Worm (Caenorhabditis elegans) whole organism, L3 larva: ENCODE results near the gene F37C12.21.

Source experiments
- aly-2 ChIP-seq: fragments of 150-350 bp; optimal IDR thresholded peaks from 2 replicates; lab custom pipeline; 2014; ENCODE audit warnings: missing biosample characterization, missing genetic modification characterization
- ceh-16 ChIP-seq: sonication (generic microtip); optimal IDR thresholded peaks from 2 replicates; lab custom pipeline; 2017; ENCODE audit warnings: missing biosample characterization, missing genetic modification characterization
- ceh-28 ChIP-seq: fragments of 150-350 bp; optimal IDR thresholded peaks from 2 replicates; lab custom pipeline; 2014; ENCODE audit warnings: missing biosample characterization, missing genetic modification reagents, missing genetic modification characterization
- ceh-9 ChIP-seq: sonication (generic microtip); optimal IDR thresholded peaks from 2 replicates; lab custom pipeline; 2018; ENCODE audit warnings: missing biosample characterization, missing genetic modification characterization
- daf-12 ChIP-seq: fragments of 150-350 bp; optimal IDR thresholded peaks from 2 replicates; lab custom pipeline; 2014; ENCODE audit warnings: missing biosample characterization, missing genetic modification reagents, missing genetic modification characterization
- egl-27 ChIP-seq: sonication (generic microtip); optimal IDR thresholded peaks from 4 replicates; lab custom pipeline; 2017; ENCODE audit warnings: missing biosample characterization, missing genetic modification reagents, missing genetic modification characterization
- egl-5 ChIP-seq: fragments of 150-350 bp; optimal IDR thresholded peaks from 2 replicates; lab custom pipeline; 2017; ENCODE audit warnings: missing biosample characterization, missing genetic modification reagents, missing genetic modification characterization, inconsistent platforms
- elt-1 ChIP-seq: fragments of 150-350 bp; optimal IDR thresholded peaks from 2 replicates; lab custom pipeline; 2014; ENCODE audit warnings: missing biosample characterization, missing genetic modification characterization
- elt-2 ChIP-seq: sonication (generic microtip); optimal IDR thresholded peaks from 2 replicates; lab custom pipeline; 2016; ENCODE audit warnings: missing genetic modification reagents, mild to moderate bottlenecking, missing genetic modification characterization, missing compliant biosample characterization
- elt-3 ChIP-seq, 3 experiments: fragments of 150-350 bp in 1 of 3; sonication (generic microtip) in 2 of 3; optimal IDR thresholded peaks; 2 replicates in 2 of 3; 4 replicates in 1 of 3; lab custom pipeline; 2014 to 2017; ENCODE audit warnings: missing biosample characterization in 3 of 3, missing genetic modification characterization in 3 of 3
- eor-1 ChIP-seq, 2 experiments: fragments of 150-350 bp; optimal IDR thresholded peaks; 2 replicates each; lab custom pipeline; 2014 to 2018; ENCODE audit warnings: missing biosample characterization in 2 of 2, missing genetic modification characterization in 2 of 2
- fkh-10 ChIP-seq: sonication (generic microtip); optimal IDR thresholded peaks from 2 replicates; lab custom pipeline; 2017; ENCODE audit warnings: missing biosample characterization, missing genetic modification reagents, missing genetic modification characterization
- fkh-2 ChIP-seq: fragments of 150-350 bp; optimal IDR thresholded peaks from 2 replicates; lab custom pipeline; 2014; ENCODE audit warnings: missing biosample characterization, missing genetic modification reagents, missing genetic modification characterization
- fos-1 ChIP-seq: fragments of 150-350 bp; optimal IDR thresholded peaks from 2 replicates; lab custom pipeline; 2014; ENCODE audit warnings: missing biosample characterization, missing genetic modification characterization
- hmg-11 ChIP-seq: sonication (generic microtip); optimal IDR thresholded peaks from 2 replicates; lab custom pipeline; 2016; ENCODE audit warnings: missing genetic modification characterization, missing compliant biosample characterization
- jun-1 ChIP-seq: fragments of 150-350 bp; optimal IDR thresholded peaks from 2 replicates; lab custom pipeline; 2014; ENCODE audit warnings: missing biosample characterization, missing genetic modification reagents, missing genetic modification characterization
- lin-15B ChIP-seq: fragments of 150-350 bp; optimal IDR thresholded peaks from 2 replicates; lab custom pipeline; 2014; ENCODE audit warnings: missing biosample characterization, missing genetic modification characterization
- lin-39 ChIP-seq: fragments of 150-350 bp; optimal IDR thresholded peaks from 2 replicates; lab custom pipeline; 2018; ENCODE audit warnings: missing biosample characterization, missing genetic modification reagents, missing genetic modification characterization
- lsy-12 ChIP-seq: sonication (generic microtip); optimal IDR thresholded peaks from 2 replicates; lab custom pipeline; 2016; ENCODE audit warnings: mild to moderate bottlenecking, missing genetic modification characterization, missing compliant biosample characterization
- mdl-1 ChIP-seq: fragments of 150-350 bp; optimal IDR thresholded peaks from 2 replicates; lab custom pipeline; 2014; ENCODE audit warnings: missing biosample characterization, missing genetic modification characterization
- mml-1 ChIP-seq: fragments of 150-350 bp; sonication (generic microtip); optimal IDR thresholded peaks from 3 replicates; lab custom pipeline; 2014; ENCODE audit warnings: missing biosample characterization, missing genetic modification characterization
- nfya-1 ChIP-seq: sonication (generic microtip); optimal IDR thresholded peaks from 2 replicates; lab custom pipeline; 2017; ENCODE audit warnings: missing genetic modification characterization, mild to moderate bottlenecking, missing compliant biosample characterization, antibody characterized with exemption, moderate library complexity; ENCODE audit not compliant: insufficient read depth
- nhr-11 ChIP-seq: fragments of 150-350 bp; optimal IDR thresholded peaks from 2 replicates; lab custom pipeline; 2014; ENCODE audit warnings: missing biosample characterization, missing genetic modification characterization
- nhr-12 ChIP-seq: fragments of 150-350 bp; optimal IDR thresholded peaks from 2 replicates; lab custom pipeline; 2014; ENCODE audit warnings: missing biosample characterization, missing genetic modification characterization
- nhr-23 ChIP-seq: fragments of 150-350 bp; optimal IDR thresholded peaks from 2 replicates; lab custom pipeline; 2014; ENCODE audit warnings: missing biosample characterization, missing genetic modification reagents, missing genetic modification characterization
- nhr-237 ChIP-seq: fragments of 150-350 bp; optimal IDR thresholded peaks from 2 replicates; lab custom pipeline; 2014; ENCODE audit warnings: missing biosample characterization, missing genetic modification characterization
- nhr-25 ChIP-seq: sonication (generic microtip); optimal IDR thresholded peaks from 2 replicates; lab custom pipeline; 2017; ENCODE audit warnings: missing biosample characterization, missing genetic modification characterization
- nhr-28 ChIP-seq: fragments of 150-350 bp; optimal IDR thresholded peaks from 2 replicates; lab custom pipeline; 2014; ENCODE audit warnings: missing biosample characterization, missing genetic modification characterization
- nhr-43 ChIP-seq: sonication (generic microtip); optimal IDR thresholded peaks from 2 replicates; lab custom pipeline; 2016; ENCODE audit warnings: mild to moderate bottlenecking, missing genetic modification characterization, missing compliant biosample characterization; ENCODE audit not compliant: poor library complexity, severe bottlenecking
- nhr-67 ChIP-seq: fragments of 150-350 bp; optimal IDR thresholded peaks from 2 replicates; lab custom pipeline; 2014; ENCODE audit warnings: missing biosample characterization, missing genetic modification characterization
- nhr-76 ChIP-seq: fragments of 150-350 bp; sonication (generic microtip); optimal IDR thresholded peaks from 5 replicates; lab custom pipeline; 2014; ENCODE audit warnings: missing biosample characterization, missing genetic modification characterization
- nhr-77 ChIP-seq: fragments of 150-350 bp; optimal IDR thresholded peaks from 2 replicates; lab custom pipeline; 2014; ENCODE audit warnings: missing biosample characterization, missing genetic modification characterization
- pha-4 ChIP-seq: fragments of 150-350 bp; optimal IDR thresholded peaks from 2 replicates; lab custom pipeline; 2014; ENCODE audit warnings: missing biosample characterization, missing genetic modification reagents, missing genetic modification characterization
- skn-1 ChIP-seq: fragments of 150-350 bp; optimal IDR thresholded peaks from 2 replicates; lab custom pipeline; 2014; ENCODE audit warnings: missing biosample characterization, missing genetic modification characterization
- snpc-4 ChIP-seq: fragments of 150-350 bp; optimal IDR thresholded peaks from 2 replicates; lab custom pipeline; 2014; ENCODE audit warnings: missing biosample characterization, missing genetic modification characterization
- tbx-2 ChIP-seq: sonication (generic microtip); optimal IDR thresholded peaks from 2 replicates; lab custom pipeline; 2016; ENCODE audit warnings: mild to moderate bottlenecking, missing genetic modification characterization, missing compliant biosample characterization
- unc-39 ChIP-seq: sonication (generic microtip); optimal IDR thresholded peaks from 4 replicates; lab custom pipeline; 2017; ENCODE audit warnings: missing biosample characterization, missing genetic modification characterization
- unc-62 ChIP-seq: fragments of 150-350 bp; sonication (generic microtip); optimal IDR thresholded peaks from 4 replicates; lab custom pipeline; 2014; ENCODE audit warnings: missing biosample characterization, missing genetic modification reagents, missing genetic modification characterization
- zag-1 ChIP-seq: fragments of 150-350 bp; optimal IDR thresholded peaks from 2 replicates; lab custom pipeline; 2014; ENCODE audit warnings: missing biosample characterization, missing genetic modification characterization
- ztf-11 ChIP-seq: fragments of 150-350 bp; optimal IDR thresholded peaks from 2 replicates; lab custom pipeline; 2014; ENCODE audit warnings: missing biosample characterization, missing genetic modification characterization

The F37C12.21 gene

DNA sequence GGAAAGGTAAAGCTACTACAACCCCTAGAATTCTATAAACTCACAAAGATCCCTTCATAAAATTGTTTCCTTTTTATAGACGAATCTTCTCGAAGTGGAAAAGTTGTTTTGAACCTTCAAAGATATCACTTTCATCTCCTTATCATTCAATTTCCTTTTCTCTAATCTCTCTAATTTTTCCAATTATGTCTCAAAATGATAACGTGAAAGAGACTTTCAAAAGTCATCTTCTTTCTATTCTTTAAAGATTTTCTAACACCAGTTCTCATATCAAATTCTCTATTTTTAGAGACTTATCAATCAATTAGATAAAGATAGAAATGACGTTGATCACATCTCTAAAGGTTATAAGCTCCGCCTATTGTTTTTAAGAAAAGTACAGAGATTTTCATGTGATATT is 11.3 kb downstream of the F37C12.21 start:
- peak; percentile 47 for TF ChIP-seq nhr-23 (tag; lab: Kevin White, UChicago)
- TF ChIP-seq egl-27 (tag; lab: Kevin White, UChicago): no peak
- TF ChIP-seq nhr-12 (tag; lab: Kevin White, UChicago): no peak
- TF ChIP-seq skn-1 (tag; lab: Kevin White, UChicago): no peak
- no peak for TF ChIP-seq elt-1 (tag; lab: Kevin White, UChicago)
- TF ChIP-seq nhr-25 (tag; lab: Kevin White, UChicago): peak; percentile 5
- no peak for TF ChIP-seq nhr-76 (tag; lab: Kevin White, UChicago)
- TF ChIP-seq fkh-2 (tag; lab: Kevin White, UChicago): no peak
- no peak for TF ChIP-seq elt-2 (tag; lab: Kevin White, UChicago)
- no peak for TF ChIP-seq tbx-2
- no peak for TF ChIP-seq daf-12 (tag; lab: Kevin White, UChicago)
- no peak for TF ChIP-seq pha-4 (tag; lab: Kevin White, UChicago)
- TF ChIP-seq nhr-28 (tag; lab: Kevin White, UChicago): no peak
- no peak for TF ChIP-seq ceh-9 (tag; lab: Kevin White, UChicago)
- TF ChIP-seq nfya-1 (tag; lab: Kevin White, UChicago): no peak
- TF ChIP-seq jun-1: no peak
- TF ChIP-seq fos-1 (tag; lab: Kevin White, UChicago): no peak
- TF ChIP-seq nhr-43 (tag; lab: Kevin White, UChicago): peak; percentile 32
- TF ChIP-seq, all 47 proteins: peak for 3

DNA sequence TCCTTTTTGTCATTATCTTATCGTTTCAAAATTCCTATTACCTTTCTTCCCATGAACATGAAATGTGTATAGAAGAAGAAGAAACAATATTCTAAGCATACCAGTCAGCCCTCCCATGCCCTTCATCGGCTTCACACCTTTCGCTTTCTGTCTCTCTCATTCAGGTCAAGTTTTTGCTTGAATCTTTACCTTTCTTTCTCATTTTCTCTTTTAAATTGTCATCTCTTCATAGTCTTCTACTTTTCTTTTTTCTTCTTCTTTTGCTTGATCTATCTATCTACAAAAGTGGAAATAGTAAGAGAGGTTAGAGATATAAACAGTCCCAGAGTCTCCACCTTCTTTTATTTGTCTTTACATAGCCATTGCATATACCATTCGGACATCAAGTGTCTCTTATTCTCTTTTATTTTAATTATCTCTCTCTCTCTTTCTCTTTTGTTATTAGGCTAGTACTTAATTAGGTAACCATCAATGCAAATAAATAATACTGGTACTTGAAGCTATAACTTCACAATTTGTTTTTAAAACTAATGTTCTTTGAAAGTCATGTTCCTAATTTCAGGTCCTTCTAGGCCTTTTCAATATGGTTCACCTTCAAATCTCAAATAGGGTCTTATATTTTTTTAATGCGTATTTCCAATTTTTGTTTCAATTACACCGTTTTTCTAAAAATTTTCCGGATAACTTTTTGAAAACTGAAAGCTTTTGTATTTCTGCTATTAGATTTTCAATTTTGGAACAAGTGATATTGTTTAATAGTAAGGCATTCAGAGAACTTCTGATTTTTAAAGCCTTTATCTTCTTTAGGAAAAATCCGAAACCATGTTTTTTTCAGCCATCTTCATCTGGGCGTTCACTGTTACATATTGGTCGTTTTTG is 13.5 kb downstream of the F37C12.21 start, which contains the start of gene dpy-31:
Gene dpy-31, plus strand, starts transcription at position 829 of the 879 bp plus-strand sequence.
- TF ChIP-seq nhr-43 (tag; lab: Kevin White, UChicago): peak; percentile 62
- peak; percentile 80 for TF ChIP-seq nhr-25 (tag; lab: Kevin White, UChicago)
- peak in 1 of 3 experiments; percentile 47 for TF ChIP-seq elt-3 (tag; optimal IDR thresholded peaks at IDR 0.05; lab: Kevin White, UChicago)
- TF ChIP-seq nhr-23 (tag; lab: Kevin White, UChicago): peak; percentile 89
- TF ChIP-seq nhr-77 (tag; lab: Kevin White, UChicago): no peak
- TF ChIP-seq, all 47 proteins: peak for 4

DNA sequence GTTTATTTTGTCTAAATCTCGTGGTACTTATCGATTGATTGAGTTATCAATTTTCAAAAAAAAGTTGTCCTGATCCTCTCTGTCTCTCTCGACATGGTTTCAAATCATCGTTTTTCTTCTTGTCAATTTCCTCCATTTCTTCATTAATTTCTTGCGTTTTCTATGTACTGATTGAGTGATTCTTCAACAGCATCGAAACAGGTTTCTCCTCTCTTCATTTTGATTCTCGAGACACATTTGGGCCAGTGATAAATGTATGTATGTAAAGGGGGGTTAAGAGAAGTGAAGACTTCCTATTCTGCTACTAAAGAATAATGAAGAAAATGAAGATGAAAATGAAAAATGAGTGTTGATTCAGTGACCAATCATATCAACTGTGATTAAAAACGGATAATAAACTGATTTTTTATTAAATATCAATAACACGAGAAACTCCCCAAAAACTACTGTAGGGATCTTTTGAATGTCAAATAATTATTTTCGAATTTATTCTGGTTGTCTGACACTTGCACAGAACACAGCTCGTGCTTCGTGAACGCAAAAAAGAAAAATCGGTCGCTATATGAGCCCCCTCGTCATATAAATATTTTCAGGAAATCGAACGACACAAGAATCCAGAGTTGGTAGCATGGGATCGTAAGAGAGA is 15.1 kb downstream of the F37C12.21 start:
- TF ChIP-seq snpc-4 (tag; lab: Kevin White, UChicago): no peak
- TF ChIP-seq elt-3 (tag; optimal IDR thresholded peaks at IDR 0.05; lab: Kevin White, UChicago): peak in 1 of 3 experiments; percentile 44
- TF ChIP-seq nhr-23 (tag; lab: Kevin White, UChicago): peak; percentile 68
- peak; percentile 5 for TF ChIP-seq lsy-12
- TF ChIP-seq nhr-25 (tag; lab: Kevin White, UChicago): peak; percentile 58
- TF ChIP-seq ceh-28 (tag; lab: Kevin White, UChicago): peak; percentile 49
- TF ChIP-seq zag-1 (tag; lab: Kevin White, UChicago): no peak

DNA sequence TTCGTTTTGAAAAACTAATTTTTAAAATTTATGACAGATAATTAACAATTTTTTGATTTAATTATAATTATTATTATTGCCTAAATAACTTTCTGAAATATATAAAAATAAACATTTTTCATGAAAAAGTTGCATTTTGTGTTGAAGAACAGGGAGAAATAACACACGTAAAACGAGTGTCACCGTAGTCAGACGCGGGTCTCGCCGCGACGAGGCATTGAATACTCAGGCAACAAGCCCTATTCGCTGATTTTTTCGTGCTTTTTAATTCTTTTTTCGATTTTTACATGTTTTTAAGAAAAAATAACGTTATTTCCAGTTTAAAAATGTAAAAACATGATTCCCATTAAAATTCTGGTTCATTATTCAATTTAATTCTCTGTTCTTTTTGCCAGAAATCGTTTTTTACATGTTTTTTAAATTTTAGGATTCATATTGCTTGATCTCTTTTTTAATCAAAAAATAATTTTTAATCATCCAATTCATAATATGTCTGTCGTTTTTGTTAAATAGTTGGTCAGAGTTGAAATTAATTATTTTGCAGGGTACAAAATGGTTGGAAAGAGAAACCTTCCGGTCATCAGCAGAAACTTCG is 19.8 kb downstream of the F37C12.21 start, which contains the start of gene rpl-6:
Gene rpl-6, plus strand, starts transcription at position 545 of the 595 bp plus-strand sequence.
- TF ChIP-seq nhr-43 (tag; lab: Kevin White, UChicago): peak; percentile 79
- TF ChIP-seq snpc-4 (tag; lab: Kevin White, UChicago): peak; percentile 48
- no peak for TF ChIP-seq nhr-67 (tag; lab: Kevin White, UChicago)
- TF ChIP-seq hmg-11 (tag; lab: Kevin White, UChicago): peak; percentile 81
- no peak for TF ChIP-seq zag-1 (tag; lab: Kevin White, UChicago)
- TF ChIP-seq eor-1 (tag; optimal IDR thresholded peaks at IDR 0.05; lab: Kevin White, UChicago): no peak
- TF ChIP-seq aly-2 (tag; lab: Kevin White, UChicago): no peak
- TF ChIP-seq elt-1 (tag; lab: Kevin White, UChicago): peak; percentile 18
- TF ChIP-seq lin-39 (tag; lab: Kevin White, UChicago): peak; percentile 73
- peak; percentile 37 for TF ChIP-seq tbx-2
- TF ChIP-seq nhr-23 (tag; lab: Kevin White, UChicago): peak; percentile 98
- TF ChIP-seq ceh-16 (tag; lab: Kevin White, UChicago): peak; percentile 21
- TF ChIP-seq unc-39 (tag; lab: Kevin White, UChicago): no peak
- peak; percentile 66 for TF ChIP-seq egl-5 (tag; lab: Kevin White, UChicago)
- TF ChIP-seq fkh-10: peak; percentile 14
- TF ChIP-seq nhr-25 (tag; lab: Kevin White, UChicago): peak; percentile 88
- no peak for TF ChIP-seq mml-1 (tag; lab: Kevin White, UChicago)
- peak; percentile 90 for TF ChIP-seq lsy-12
- no peak for TF ChIP-seq mdl-1 (tag; lab: Kevin White, UChicago)
- TF ChIP-seq elt-2 (tag; lab: Kevin White, UChicago): peak; percentile 66
- TF ChIP-seq nhr-11 (tag; lab: Kevin White, UChicago): no peak
- TF ChIP-seq unc-62: no peak
- no peak for TF ChIP-seq fkh-2 (tag; lab: Kevin White, UChicago)
- peak; percentile 35 for TF ChIP-seq jun-1
- TF ChIP-seq skn-1 (tag; lab: Kevin White, UChicago): peak; percentile 77
- no peak for TF ChIP-seq nhr-77 (tag; lab: Kevin White, UChicago)
- no peak for TF ChIP-seq ztf-11 (tag; lab: Kevin White, UChicago)
- TF ChIP-seq lin-15B: peak; percentile 93
- no peak for TF ChIP-seq nhr-237 (tag; lab: Kevin White, UChicago)
